Fruit fly (Drosophila melanogaster): ENCODE measurements around the gene SuUR.

dm6 chr3L:11064689-11065088 lies at the start of gene SuUR, which contains the start of the genes CG32075 and CG45101:
- TF ChIP-seq EcR (GFP tag; optimal IDR thresholded peaks at IDR 0.05) (no peak), CG9948 (tag; optimal IDR thresholded peaks at IDR 0.05) (peak; percentile 74), gl (tag; optimal IDR thresholded peaks at IDR 0.05) (no peak), CG32121 (GFP tag; IDR thresholded peaks at IDR 0.05) (peak; percentile 86), rn (GFP tag; IDR thresholded peaks at IDR 0.05) (peak; percentile 69), CG34367 (tag; optimal IDR thresholded peaks at IDR 0.05) (peak; percentile 56), Pif1B (GFP tag; optimal IDR thresholded peaks at IDR 0.05) (peak; percentile 71), fd96Ca (GFP tag; IDR thresholded peaks at IDR 0.05) (peak; percentile 52; the same call in 2 of the 3 replicates), Ets98B (GFP tag; IDR thresholded peaks at IDR 0.05) (peak; percentile 77), CG10348 (GFP tag; IDR thresholded peaks at IDR 0.05) (no peak), D1 (tag; optimal IDR thresholded peaks at IDR 0.05) (no peak)
